Worm (Caenorhabditis elegans): ENCODE measurements around the gene clec-121.

DNA sequence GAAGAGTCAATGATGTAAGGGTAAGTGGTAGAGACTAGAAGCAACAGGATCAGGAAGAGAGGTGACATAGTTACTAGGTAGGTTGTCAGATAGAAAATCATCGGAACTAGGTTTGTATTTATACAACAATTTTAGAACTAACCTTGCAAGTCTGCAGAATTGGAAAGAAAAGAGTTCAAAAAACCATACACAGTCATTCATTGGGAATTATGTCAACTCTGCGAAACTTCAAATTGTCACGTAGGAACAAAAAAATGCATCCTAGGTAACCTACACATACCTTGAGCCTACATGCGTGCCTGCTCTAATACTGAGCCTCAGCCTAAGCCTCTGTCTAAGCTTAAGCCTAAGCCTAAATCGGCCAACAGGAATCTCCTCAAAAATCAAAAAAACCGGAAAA lies 24.2 kb downstream of the clec-121 start, which contains the start of gene ins-19:
- TF ChIP-seq snpc-4 (tag; optimal IDR thresholded peaks at IDR 0.05) (no peak), ztf-11 (tag; optimal IDR thresholded peaks at IDR 0.05) (no peak), aha-1 (tag; optimal IDR thresholded peaks at IDR 0.05) (no peak), lin-39 (tag; optimal IDR thresholded peaks at IDR 0.05) (no peak), sox-4 (tag; optimal IDR thresholded peaks at IDR 0.05) (no peak), unc-62 (GFP tag; optimal IDR thresholded peaks at IDR 0.05) (no peak), ama-1 (optimal IDR thresholded peaks at IDR 0.05) (no peak), elt-2 (tag; optimal IDR thresholded peaks at IDR 0.05) (no peak), unc-98 (GFP tag; IDR thresholded peaks at IDR 0.05) (no peak), nhr-77 (tag; optimal IDR thresholded peaks at IDR 0.05) (no peak), fos-1 (tag; optimal IDR thresholded peaks at IDR 0.05) (no peak), nhr-12 (tag; optimal IDR thresholded peaks at IDR 0.05) (no peak)
